Fruit fly (Drosophila melanogaster): Measurements from ENCODE around the gene UQCR-14L.
A peak's percentile ranks its signal among the peaks of the same experiment; 100 is the strongest.

UQCR-14L gene

DNA sequence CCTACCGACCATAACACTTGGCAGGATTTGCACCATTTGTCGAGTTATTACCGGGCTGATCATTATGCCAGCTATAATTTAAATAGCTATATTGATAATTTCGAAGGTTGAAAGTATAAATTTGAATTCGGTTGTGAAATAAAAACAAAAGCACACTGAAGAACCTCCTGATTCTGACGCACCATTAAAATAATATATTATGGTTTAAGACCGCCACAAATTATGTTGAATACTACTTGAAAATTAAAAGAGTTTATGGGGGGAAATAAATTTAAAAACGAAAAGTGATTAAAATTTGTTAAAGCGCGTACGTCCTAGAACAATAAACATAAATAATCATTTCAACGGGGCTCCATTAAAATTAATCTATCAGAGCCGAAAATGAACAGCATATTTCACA is 10.7 kb downstream of the UQCR-14L start, which contains the start of gene CG12516:
TSS of gene CG12516 (minus strand) at position 101 of the 400 bp plus-strand sequence.
- no peak for TF ChIP-seq CG14655 (GFP tag; optimal IDR thresholded peaks at IDR 0.05)
- TF ChIP-seq CG4496 (GFP tag; IDR thresholded peaks at IDR 0.05): no peak
- TF ChIP-seq CG15710 (tag; optimal IDR thresholded peaks at IDR 0.05): no peak
- TF ChIP-seq CG32121 (GFP tag; IDR thresholded peaks at IDR 0.05): no peak
- no peak for TF ChIP-seq CG9948 (tag; optimal IDR thresholded peaks at IDR 0.05)
- TF ChIP-seq Ets98B (GFP tag; IDR thresholded peaks at IDR 0.05): no peak
- TF ChIP-seq fd96Ca (GFP tag; IDR thresholded peaks at IDR 0.05): no peak
- TF ChIP-seq EcR (GFP tag; optimal IDR thresholded peaks at IDR 0.05): no peak
- TF ChIP-seq CG34367 (tag; optimal IDR thresholded peaks at IDR 0.05): no peak
- TF ChIP-seq CG17806 (tag; optimal IDR thresholded peaks at IDR 0.05): no peak
- no peak for TF ChIP-seq Pif1B (GFP tag; optimal IDR thresholded peaks at IDR 0.05)
- no peak for TF ChIP-seq Pif1A (GFP tag; optimal IDR thresholded peaks at IDR 0.05)
- TF ChIP-seq gl (tag; optimal IDR thresholded peaks at IDR 0.05): no peak
- no peak for TF ChIP-seq CG8301 (tag; optimal IDR thresholded peaks at IDR 0.05)
- TF ChIP-seq CG10348 (GFP tag; IDR thresholded peaks at IDR 0.05): no peak
- TF ChIP-seq CG12605 (GFP tag; IDR thresholded peaks at IDR 0.05): no peak
- no peak for TF ChIP-seq CG13204 (GFP tag; optimal IDR thresholded peaks at IDR 0.05)
- no peak for TF ChIP-seq Snoo (tag; optimal IDR thresholded peaks at IDR 0.05)

DNA sequence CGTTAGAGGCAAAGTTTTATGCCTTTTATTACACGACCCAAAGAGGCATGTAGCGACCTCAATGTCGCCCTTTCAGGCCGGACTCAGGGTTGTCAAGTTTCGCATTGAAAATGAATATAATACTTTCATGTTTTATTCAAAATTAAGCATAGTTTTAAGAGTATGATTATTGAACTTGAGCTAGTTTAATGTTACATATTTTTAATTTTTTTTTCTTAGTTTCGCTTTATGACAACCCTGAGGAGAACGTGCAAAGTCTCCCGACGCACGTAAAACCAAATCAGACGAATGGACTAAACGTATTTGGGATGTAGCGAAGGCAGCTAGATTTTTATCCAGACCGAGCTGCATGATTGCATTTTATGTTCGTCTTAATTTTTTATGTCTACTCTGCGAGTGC is 12.1 kb downstream of the UQCR-14L start:
- no peak for TF ChIP-seq Ets98B (GFP tag; IDR thresholded peaks at IDR 0.05)
- TF ChIP-seq CG4496 (GFP tag; IDR thresholded peaks at IDR 0.05): 0 out of 3 replicates have a peak, but pooled peaks have one; percentile 20

- TF ChIP-seq CG34367 (tag; optimal IDR thresholded peaks at IDR 0.05): no peak
- TF ChIP-seq Pif1A (GFP tag; optimal IDR thresholded peaks at IDR 0.05): peak; percentile 17
- TF ChIP-seq CG8301 (tag; optimal IDR thresholded peaks at IDR 0.05): peak; percentile 35
- TF ChIP-seq CG14655 (GFP tag; optimal IDR thresholded peaks at IDR 0.05): peak; percentile 45
- peak; percentile 0 for TF ChIP-seq CG17806 (tag; optimal IDR thresholded peaks at IDR 0.05)
- peak; percentile 7 for TF ChIP-seq CG8159 (tag; optimal IDR thresholded peaks at IDR 0.05)
- TF ChIP-seq Snoo (tag; optimal IDR thresholded peaks at IDR 0.05): no peak
- 0 out of 2 replicates have a peak, but pooled peaks have one; percentile 31 for TF ChIP-seq CG32121 (GFP tag; IDR thresholded peaks at IDR 0.05)
- no peak for TF ChIP-seq CG12605 (GFP tag; IDR thresholded peaks at IDR 0.05)
- no peak for TF ChIP-seq CG9948 (tag; optimal IDR thresholded peaks at IDR 0.05)
- TF ChIP-seq Ets98B (GFP tag; IDR thresholded peaks at IDR 0.05): 0 out of 2 replicates have a peak, but pooled peaks have one; percentile 28
- no peak for TF ChIP-seq D1 (tag; optimal IDR thresholded peaks at IDR 0.05)
- TF ChIP-seq CG10348 (GFP tag; IDR thresholded peaks at IDR 0.05): no peak
- TF ChIP-seq fd96Ca (GFP tag; IDR thresholded peaks at IDR 0.05): 0 out of 3 replicates have a peak, but pooled peaks have one; percentile 44
- no peak for TF ChIP-seq CG4496 (GFP tag; IDR thresholded peaks at IDR 0.05)
Observed at dm6 chr3R:28307926-28308746, 14.3 kb downstream of the UQCR-14L start.

- TF ChIP-seq CG14655 (GFP tag; optimal IDR thresholded peaks at IDR 0.05): no peak
- peak; percentile 2 for TF ChIP-seq CG9948 (tag; optimal IDR thresholded peaks at IDR 0.05)
- no peak for TF ChIP-seq CG13204 (GFP tag; optimal IDR thresholded peaks at IDR 0.05)
- TF ChIP-seq CG8159 (tag; optimal IDR thresholded peaks at IDR 0.05): peak; percentile 52
- no peak for TF ChIP-seq CG4496 (GFP tag; IDR thresholded peaks at IDR 0.05)
- peak; percentile 59 for TF ChIP-seq CG17806 (tag; optimal IDR thresholded peaks at IDR 0.05)
Observed at dm6 chr3R:28317151-28317844, 23.4 kb downstream of the UQCR-14L start.

DNA sequence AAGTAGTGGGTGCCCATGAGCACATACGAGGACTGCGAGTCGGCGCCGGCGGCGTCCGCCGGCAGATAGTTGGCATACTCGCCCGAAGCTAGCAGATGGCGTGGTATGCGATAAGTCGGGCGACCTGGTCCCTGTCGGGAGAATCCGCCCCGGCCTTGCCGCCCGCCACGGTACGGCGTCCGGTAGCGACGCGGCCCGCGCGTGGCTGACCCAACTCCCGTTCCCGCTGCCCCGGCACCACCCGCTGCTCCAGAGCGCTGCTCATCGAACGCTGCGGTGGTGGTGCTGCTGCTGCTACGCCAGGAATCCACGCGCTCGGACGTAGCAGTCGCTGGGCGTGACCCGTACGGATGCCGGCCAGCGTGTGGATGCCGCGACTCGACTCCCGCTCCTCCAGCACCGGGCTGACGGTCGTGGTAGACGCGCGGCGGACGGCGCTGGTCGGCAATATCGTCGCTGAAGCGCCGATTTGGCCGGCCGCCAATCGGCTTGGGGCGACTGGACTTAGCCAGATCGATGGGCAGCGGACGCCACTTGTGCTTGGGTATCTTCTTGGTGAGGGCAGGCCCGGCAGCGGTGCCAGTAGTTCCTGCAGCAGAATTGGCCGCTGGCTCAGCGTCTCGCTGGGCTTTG is 30.0 kb downstream of the UQCR-14L start:
- TF ChIP-seq CG9948 (tag; optimal IDR thresholded peaks at IDR 0.05): no peak
- no peak for TF ChIP-seq fd96Ca (GFP tag; IDR thresholded peaks at IDR 0.05)
- no peak for TF ChIP-seq CG13204 (GFP tag; optimal IDR thresholded peaks at IDR 0.05)
- no peak for TF ChIP-seq CG32121 (GFP tag; IDR thresholded peaks at IDR 0.05)
- TF ChIP-seq EcR (GFP tag; optimal IDR thresholded peaks at IDR 0.05): no peak
- TF ChIP-seq Pif1A (GFP tag; optimal IDR thresholded peaks at IDR 0.05): no peak
- TF ChIP-seq Ets98B (GFP tag; IDR thresholded peaks at IDR 0.05): no peak
- TF ChIP-seq CG15710 (tag; optimal IDR thresholded peaks at IDR 0.05): no peak
- no peak for TF ChIP-seq Pif1B (GFP tag; optimal IDR thresholded peaks at IDR 0.05)
- TF ChIP-seq Snoo (tag; optimal IDR thresholded peaks at IDR 0.05): no peak

DNA sequence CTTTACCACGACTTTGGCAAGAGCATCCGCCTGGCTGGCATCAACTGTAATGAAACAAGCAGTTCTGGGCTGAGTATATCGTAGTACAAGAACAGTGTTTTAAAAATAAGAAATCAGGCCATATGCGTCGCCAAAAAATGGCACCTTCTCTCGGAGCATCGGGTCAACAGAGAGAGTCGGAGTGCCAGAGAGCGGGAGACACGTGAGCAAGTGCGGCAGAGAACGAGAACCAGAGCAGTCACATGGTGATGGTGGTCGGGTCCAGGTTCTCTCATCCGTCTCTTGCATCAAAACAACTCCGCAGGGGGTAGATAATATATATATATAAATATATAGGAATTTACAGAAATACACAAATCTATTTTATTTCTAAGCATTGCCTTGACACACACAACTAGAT is 31.0 kb downstream of the UQCR-14L start:
- TF ChIP-seq Pif1B (GFP tag; optimal IDR thresholded peaks at IDR 0.05) (peak; percentile 0), CG8301 (tag; optimal IDR thresholded peaks at IDR 0.05) (no peak)

All from whole organism, pupa.